Fruit fly (Drosophila melanogaster) Kc167 (cell line): Measurements from ENCODE around the gene CG32267.

ENCODE experiments used
- Myc ChIP-seq: fragments of >200 bp; optimal IDR thresholded peaks from 2 replicates; lab custom pipeline; 2017; ENCODE audit warnings: missing external identifiers
- Sin3A ChIP-seq: fragments of >200 bp; optimal IDR thresholded peaks from 2 replicates; lab custom pipeline; 2018; ENCODE audit warnings: missing external identifiers
- h ChIP-seq: fragments of >200 bp; optimal IDR thresholded peaks from 3 replicates; lab custom pipeline; 2018; ENCODE audit warnings: missing external identifiers
- insv ChIP-seq: fragments of >200 bp; optimal IDR thresholded peaks from 3 replicates; lab custom pipeline; 2018; ENCODE audit warnings: missing external identifiers
- psq ChIP-seq: fragments of >200 bp; optimal IDR thresholded peaks from 2 replicates; lab custom pipeline; 2017; ENCODE audit warnings: missing external identifiers
- ttk ChIP-seq: sonication (Bioruptor generic); optimal IDR thresholded peaks from 2 replicates; lab custom pipeline; 2017; ENCODE audit warnings: missing external identifiers

Gene CG32267

DNA sequence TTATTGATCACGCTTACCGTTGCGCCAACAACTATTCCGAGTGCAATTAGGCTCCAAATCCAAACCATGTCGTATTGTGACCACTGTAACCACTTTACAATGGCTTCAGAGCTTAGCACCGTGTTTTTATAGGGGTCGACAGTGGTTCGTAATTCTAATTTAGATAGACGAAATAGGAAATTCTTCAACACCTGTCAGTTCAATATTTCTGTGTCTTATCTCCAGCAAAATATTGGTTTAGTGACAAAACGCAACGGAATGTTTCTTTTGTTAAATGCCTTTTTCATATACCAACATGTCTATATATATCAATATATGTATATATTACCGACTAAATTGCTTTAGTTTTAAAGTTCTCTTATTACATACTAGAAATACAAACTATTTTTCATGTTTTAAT, 12.6 kb upstream of the CG32267 start, which contains the start of gene CG43074:
CG43074 (minus strand) TSS at position 101 of the 400 bp plus-strand sequence.
- TF ChIP-seq insv (no peak), ttk (no peak), Myc (no peak), psq (lab: Kevin White, UChicago) (no peak), h (no peak), Sin3A (no peak)

DNA sequence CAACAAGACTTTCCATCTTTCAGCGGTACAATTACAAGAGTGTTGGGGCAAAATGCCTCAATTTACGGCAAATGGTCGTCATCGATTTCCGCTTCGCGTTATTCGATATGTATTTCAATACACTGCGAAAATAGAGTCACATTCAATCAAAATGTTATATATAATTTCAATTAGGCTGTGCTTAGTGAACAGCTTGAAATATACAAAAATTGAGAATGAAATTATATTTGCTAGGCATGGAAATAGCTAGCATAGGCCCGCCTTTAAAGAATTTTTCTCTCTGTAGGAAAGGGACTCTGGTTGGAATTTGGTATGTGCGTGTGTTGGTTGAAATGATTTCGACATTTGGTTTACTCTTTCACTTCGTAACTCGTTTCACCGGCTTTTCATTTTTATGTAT, 7.6 kb upstream of the CG32267 start:
- TF ChIP-seq insv: no peak
- TF ChIP-seq psq (lab: Kevin White, UChicago): no peak
- TF ChIP-seq h: no peak
- TF ChIP-seq ttk: no peak
- no peak for TF ChIP-seq Myc

DNA sequence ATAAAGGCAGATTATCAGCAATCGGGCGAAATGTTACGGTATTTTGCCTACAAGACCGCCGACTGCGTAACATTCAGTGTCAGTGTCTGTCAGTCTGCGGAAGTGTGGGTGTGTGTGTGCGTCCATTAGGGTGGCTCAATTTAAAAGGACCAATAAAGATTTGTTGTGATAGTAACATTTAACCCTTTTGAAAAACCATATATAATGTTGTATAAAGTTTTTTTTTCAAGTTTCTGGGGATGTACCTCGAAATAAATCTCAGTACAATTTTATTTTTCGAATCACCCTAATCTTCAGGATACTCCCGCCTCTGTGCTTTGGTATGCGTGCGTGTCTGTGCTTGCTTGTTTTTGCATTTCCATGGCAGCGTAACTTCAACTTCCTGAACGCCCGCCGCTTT, 873 bp upstream of the CG32267 start:
- TF ChIP-seq insv: no peak
- no peak for TF ChIP-seq h
- no peak for TF ChIP-seq ttk
- no peak for TF ChIP-seq psq (lab: Kevin White, UChicago)
- no peak for TF ChIP-seq Myc
- TF ChIP-seq Sin3A: no peak

DNA sequence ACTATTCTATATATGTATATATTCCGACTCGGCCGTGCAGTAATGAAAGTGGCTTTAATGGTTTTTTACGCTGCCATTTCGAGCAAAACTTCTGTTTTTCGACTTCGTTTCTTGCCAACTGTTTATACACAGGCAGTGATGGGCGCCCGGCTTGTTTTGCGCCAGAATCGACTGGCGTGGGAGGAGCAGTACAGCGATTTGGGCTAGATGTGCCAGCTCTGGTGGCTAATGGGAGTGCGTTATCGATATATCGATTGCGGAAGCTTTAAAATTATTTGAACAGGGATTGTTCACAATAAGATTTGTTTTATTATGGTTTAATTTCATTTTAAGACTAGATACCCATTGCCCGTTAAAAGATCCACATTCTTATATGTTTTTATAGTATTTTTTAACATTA, 739 bp downstream of the CG32267 start, which contains the start of gene CG14971:
CG14971 (minus strand) TSS at position 136 of the 400 bp plus-strand sequence.
- TF ChIP-seq Myc (no peak), insv (no peak), Sin3A (no peak), ttk (no peak)

DNA sequence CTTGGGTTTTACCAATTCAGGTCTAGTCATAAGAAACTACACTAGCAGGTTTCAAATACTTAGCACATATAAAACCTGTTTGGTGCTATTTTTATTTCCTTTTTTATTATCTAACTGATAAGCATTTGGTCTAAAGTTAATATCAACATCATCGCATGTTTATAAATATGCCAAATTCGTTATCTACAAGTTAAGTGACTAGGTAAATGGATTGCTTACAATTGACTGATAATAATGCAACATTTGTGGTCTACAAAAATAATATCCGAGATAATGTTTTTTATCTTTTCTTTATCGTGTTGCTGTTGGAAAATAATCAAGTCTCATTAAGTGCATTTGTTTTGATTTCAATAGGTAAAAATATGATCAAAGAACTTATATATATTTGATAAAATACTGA, 2.2 kb downstream of the CG32267 start:
- TF ChIP-seq Sin3A (no peak), ttk (no peak), Myc (no peak), h (no peak), insv (no peak), psq (lab: Kevin White, UChicago) (no peak)

DNA sequence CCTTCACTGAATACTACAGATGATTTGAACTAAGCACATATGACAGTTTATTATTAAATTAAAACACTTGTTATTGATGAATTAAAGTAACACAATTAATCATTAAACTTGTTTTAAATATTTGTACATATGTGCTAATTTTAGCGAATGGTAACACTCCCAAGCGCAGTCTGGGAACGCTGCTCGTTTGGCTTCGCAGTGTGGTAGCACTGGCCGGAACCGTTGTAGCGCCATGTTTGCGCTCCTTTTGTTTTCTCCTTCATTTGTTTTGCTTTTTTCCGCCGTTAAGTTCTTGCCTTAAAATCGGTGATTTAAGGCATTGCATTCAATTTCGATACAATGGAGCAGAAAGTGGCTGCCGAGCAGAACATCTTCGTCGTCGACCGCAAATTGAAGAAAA, 5.7 kb downstream of the CG32267 start, which contains the start of gene CycJ:
CycJ (plus strand) TSS at position 229 of the 400 bp plus-strand sequence.
- TF ChIP-seq Myc (no peak), h (no peak), psq (lab: Kevin White, UChicago) (no peak), ttk (no peak), Sin3A (no peak), insv (no peak)

DNA sequence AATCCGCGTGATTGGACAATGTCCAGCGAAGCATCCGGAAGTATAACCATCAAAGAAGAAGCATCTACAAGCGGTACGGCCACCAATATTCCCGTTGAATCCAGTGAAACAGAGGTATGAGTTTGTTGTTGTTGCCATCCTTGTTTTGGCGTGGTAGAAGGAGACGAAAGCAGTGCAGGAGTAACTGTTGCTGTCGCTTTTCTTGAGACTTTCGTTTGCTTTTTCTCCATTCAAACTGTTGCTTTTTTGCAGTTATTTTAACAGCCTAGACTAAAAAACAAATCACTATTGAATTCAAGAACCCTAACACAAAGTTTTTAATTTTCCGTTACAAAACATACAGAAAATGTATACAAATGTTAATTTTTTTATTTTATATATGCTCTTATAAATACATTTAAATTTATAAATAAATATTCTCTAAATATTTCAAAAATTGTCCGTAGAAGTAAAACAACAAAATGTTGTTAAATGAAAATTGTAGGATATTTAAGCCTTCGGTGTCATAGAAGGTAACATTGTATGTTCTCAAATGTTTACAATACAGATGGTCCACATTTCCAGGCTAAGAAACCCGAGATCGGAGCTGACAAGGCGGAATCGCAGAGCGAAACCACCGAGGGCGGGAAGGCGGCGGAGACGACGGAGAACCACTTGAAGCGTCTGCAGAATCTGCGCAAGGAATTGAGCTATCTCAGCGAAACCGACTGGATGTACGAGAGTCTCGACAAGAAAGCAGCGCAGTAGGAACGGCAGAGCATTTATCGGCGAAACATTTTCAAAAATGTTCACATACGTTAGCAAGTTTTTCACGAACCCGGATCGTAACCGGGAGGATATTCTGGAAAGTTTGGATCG, 10.1 kb downstream of the CG32267 start:
- TF ChIP-seq insv (no peak), psq (lab: Kevin White, UChicago) (no peak), ttk (no peak), Sin3A (no peak), h (no peak), Myc (no peak)

DNA sequence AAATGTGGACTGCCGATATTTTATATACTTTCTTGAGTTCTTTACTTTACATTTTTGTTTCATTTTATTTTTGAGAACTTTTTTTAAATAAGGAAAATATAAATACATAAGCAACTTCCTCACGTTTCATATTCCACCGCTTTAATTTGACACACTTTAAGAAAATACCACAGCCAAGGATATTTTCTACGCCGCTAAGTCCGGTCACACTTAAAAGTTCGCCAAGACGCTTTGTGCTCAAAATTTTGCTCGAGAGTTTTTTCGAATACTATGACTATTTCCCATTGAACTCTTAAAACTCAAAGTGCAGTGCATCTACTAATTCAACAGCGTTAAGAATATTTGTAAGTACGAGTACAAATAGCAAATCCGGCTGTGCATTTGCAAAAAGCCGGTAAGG, 10.8 kb downstream of the CG32267 start, which contains the start of the genes CG46463 and armi:
CG46463 (plus strand) TSS at position 197 of the 400 bp plus-strand sequence.
armi (plus strand) TSS at position 199 of the 400 bp plus-strand sequence.
- TF ChIP-seq ttk (no peak), insv (no peak), h (no peak), Myc (no peak), psq (lab: Kevin White, UChicago) (no peak), Sin3A (no peak)

DNA sequence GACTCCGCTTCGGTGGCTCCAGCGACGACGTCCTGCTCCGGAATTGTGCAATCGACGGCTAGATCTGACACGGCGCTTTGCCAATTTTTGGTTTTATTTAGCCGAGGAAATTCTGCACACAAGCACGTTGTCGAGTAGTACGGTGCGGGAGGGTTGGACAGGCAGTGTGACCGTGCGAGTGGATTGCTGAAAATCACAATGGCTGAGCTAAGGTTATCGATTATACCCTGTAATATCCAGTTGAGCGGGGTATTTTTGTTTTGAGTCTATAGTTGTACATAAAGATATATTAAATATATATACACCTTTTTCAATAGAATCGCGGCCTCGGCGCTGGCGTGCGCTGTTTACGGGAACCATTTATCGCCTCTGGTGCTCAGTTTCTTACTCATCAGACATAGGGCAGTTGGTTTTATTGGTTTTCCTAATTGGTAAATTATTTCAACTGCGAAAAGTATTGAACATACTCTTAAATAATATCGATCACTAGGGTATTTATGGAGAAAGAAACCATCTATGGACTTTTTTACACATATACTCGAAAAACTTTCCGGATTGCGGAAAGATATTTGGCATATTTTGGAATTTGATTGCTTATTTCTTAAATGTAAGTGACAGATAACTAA, 11.4 kb downstream of the CG32267 start, which contains the start of gene eIF5B:
eIF5B (minus strand) TSS at position 576 of the 626 bp plus-strand sequence.
- TF ChIP-seq h: no peak
- TF ChIP-seq insv: no peak
- TF ChIP-seq psq (lab: Kevin White, UChicago): no peak
- TF ChIP-seq ttk: no peak
- TF ChIP-seq Myc: no peak
- no peak for TF ChIP-seq Sin3A

DNA sequence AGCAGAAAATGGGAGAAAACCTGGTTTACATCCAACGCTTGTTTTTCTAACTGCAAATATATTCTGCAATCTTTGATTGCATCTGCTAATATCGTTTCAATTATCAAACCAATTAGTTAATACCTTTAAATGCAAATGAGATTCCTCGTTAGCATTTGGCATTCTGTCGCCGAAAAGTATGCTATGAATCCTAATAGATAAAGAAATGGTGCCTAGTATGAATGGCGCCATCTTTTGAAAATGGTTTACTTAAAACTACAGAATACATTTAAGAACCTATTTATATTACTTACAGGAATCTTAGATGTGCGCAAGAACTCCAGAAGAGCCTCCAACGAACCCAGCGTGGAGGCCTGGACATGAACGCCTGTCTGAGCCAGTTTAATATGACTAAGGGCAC, 15.0 kb downstream of the CG32267 start:
- no peak for TF ChIP-seq psq (lab: Kevin White, UChicago)
- no peak for TF ChIP-seq Myc
- no peak for TF ChIP-seq ttk
- TF ChIP-seq h: no peak
- no peak for TF ChIP-seq Sin3A
- no peak for TF ChIP-seq insv

DNA sequence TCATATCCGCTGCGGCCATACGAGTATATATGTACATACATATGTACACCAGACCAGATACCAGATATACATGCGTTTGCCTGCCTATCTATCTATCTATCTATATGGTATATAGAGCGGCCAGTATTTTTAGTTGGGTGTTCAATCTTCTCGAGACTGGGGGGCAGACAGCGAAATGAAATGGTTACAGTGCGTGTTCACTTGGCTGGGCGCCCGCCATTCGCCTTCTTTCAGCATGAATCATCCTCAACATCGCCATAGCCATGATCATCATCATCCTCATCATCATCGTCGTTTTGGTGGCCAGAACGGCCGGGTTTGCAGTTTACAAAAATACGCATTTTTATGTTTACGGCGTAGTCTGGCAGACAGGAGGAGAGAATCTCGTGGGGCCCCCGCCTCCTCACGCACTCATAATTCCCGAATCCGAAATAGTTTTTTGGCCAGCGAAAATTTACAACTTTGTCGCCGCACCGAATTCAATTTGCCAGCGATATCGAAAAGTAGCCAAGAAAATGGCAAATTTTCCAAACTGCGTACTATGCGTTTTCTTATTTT, 15.8 kb downstream of the CG32267 start:
- no peak for TF ChIP-seq insv
- TF ChIP-seq Sin3A: no peak
- TF ChIP-seq Myc: no peak
- TF ChIP-seq psq (lab: Kevin White, UChicago): no peak
- no peak for TF ChIP-seq h
- TF ChIP-seq ttk: no peak

DNA sequence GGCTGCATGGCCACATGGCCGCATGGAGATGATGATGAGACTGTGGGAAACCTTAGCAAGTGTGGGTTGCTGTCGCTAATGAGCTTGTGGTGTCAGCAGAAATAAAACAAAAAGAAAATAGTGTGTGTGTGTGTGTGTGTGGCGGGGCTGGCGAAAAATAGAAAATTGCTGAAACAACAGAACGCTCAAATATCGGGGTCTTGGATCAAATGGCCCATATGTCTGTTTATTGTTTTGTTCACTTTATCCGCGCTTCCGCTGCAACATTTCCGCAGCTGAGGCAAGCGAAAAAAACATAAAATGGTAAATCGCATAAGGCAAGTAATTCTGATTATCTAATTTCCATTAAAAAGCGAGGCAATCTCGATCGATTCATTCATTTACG, 16.4 kb downstream of the CG32267 start:
- TF ChIP-seq ttk (no peak), psq (lab: Kevin White, UChicago) (no peak), insv (no peak), Sin3A (no peak), h (no peak), Myc (no peak)

DNA sequence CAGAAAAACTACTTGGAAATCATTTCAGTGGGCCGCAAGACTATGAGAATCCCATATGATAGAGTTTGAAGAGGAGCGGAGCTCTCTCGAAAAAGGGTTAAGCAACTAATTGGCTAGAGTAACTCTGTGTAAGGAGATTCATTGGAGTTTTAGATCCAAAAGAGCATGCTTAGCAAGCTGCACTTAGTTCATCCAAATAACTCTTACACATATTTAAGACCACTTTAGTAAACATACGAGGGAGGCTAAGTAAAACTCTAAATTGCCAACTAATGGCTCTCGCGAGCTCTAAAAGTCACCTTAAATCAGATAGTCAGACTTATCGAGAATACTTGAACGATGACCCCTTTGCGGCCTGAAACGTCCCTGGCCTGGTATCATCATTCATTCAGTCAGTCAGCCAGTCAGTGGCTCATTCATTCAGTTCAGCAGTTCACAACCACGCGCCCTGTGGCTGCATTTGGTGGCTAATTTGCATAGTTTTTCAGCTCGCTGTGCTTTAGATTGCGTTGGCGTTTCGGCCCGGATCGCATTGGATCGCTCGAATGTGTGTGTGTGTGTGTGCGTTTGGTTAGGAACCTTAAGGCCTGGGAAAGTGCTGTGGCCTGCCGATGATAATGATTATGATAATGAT, 16.9 kb downstream of the CG32267 start:
- TF ChIP-seq Sin3A: no peak
